Worm (Caenorhabditis elegans) whole organism, midembryonic: ENCODE results near the gene F22F4.4.
A peak's percentile ranks its signal among the peaks of the same experiment; 100 is the strongest.

Experiments used
- T22C8.4 ChIP-seq: fragments of 200-800 bp; sonication (Bioruptor generic); IDR thresholded peaks from 2 replicates; pipeline ENCODE4 v1.3.6; 2022; ENCODE audit warnings: missing genetic modification characterization, missing compliant biosample characterization
- cog-1 ChIP-seq: sonication (generic microtip); optimal IDR thresholded peaks from 2 replicates; lab custom pipeline; 2016; ENCODE audit warnings: missing genetic modification characterization, missing compliant biosample characterization
- flt-1 ChIP-seq: fragments of 200-800 bp; sonication (Bioruptor generic); IDR thresholded peaks from 2 replicates; pipeline ENCODE4 v1.3.6; 2022; ENCODE audit warnings: missing genetic modification characterization, missing compliant biosample characterization
- klf-2 ChIP-seq: fragments of 200-800 bp; sonication (Bioruptor generic); conservative IDR thresholded peaks from 2 replicates; pipeline ENCODE4 v1.3.6; 2022; ENCODE audit warnings: missing genetic modification reagents, missing genetic modification characterization, missing compliant biosample characterization
- med-1 ChIP-seq: sonication (generic microtip); optimal IDR thresholded peaks from 2 replicates; lab custom pipeline; 2017; ENCODE audit warnings: missing genetic modification characterization, mild to moderate bottlenecking, missing compliant biosample characterization, antibody characterized with exemption, missing genetic modification reagents; ENCODE audit not compliant: insufficient read depth
- ref-1 ChIP-seq: fragments of 200-800 bp; sonication (Bioruptor generic); conservative IDR thresholded peaks from 2 replicates; pipeline ENCODE4 v1.3.6; 2022; ENCODE audit warnings: missing genetic modification reagents, missing genetic modification characterization, missing compliant biosample characterization
- tab-1 ChIP-seq: fragments of 200-800 bp; sonication (Bioruptor generic); IDR thresholded peaks from 2 replicates; pipeline ENCODE4 v1.3.6; 2022; ENCODE audit warnings: missing genetic modification characterization, missing compliant biosample characterization
- ztf-23 ChIP-seq: fragments of 200-800 bp; sonication (Bioruptor generic); IDR thresholded peaks from 2 replicates; pipeline ENCODE4 v1.3.6; 2022; ENCODE audit warnings: missing genetic modification reagents, missing genetic modification characterization, missing compliant biosample characterization
- ztf-29 ChIP-seq: fragments of 200-800 bp; sonication (Bioruptor generic); IDR thresholded peaks from 2 replicates; pipeline ENCODE4 v1.3.6; 2022; ENCODE audit warnings: missing genetic modification reagents, missing genetic modification characterization, missing compliant biosample characterization

DNA sequence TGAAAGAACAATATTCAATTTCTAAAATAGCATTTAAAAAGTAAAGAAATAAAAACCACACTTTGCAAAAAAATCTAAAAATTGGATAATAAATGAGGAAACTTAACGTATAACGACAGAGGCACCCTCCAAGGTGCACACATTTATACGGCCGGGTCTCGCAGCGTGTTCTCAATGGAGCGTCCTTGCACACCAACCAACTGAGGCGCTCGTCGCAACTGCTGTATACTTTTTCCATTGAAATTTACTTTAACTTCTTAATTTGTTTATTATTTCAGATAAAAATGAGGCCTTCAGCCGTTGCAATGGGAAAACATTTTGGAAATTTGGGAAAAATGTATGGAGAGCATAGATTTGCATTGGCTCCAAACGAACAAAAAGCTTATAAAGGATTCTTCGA lies 48.2 kb downstream of the F22F4.4 start, which contains the start of the genes R07E4.5 and R07E4.3:
- TF ChIP-seq med-1 (GFP tag; lab: Kevin White, UChicago) (no peak), flt-1 (GFP tag; lab: Robert Waterston, UW) (0 out of 2 replicates have a peak, but pooled peaks have one; percentile 56), T22C8.4 (GFP tag; lab: Robert Waterston, UW) (no peak), klf-2 (GFP tag; lab: Robert Waterston, UW) (no peak), cog-1 (peak; percentile 43), ztf-23 (peak; percentile 62; the same call in 1 of the 2 replicates), ref-1 (GFP tag; lab: Robert Waterston, UW) (no peak), tab-1 (GFP tag; lab: Robert Waterston, UW) (no peak), ztf-29 (GFP tag; lab: Robert Waterston, UW) (no peak)
